Worm (Caenorhabditis elegans) whole organism, dauer: Measurements from ENCODE around the gene Y62H9A.10.

Experiments
- unc-62 ChIP-seq: sonication (generic microtip); optimal IDR thresholded peaks from 2 replicates; lab custom pipeline; 2017; ENCODE audit warnings: missing biosample characterization, missing genetic modification reagents, missing genetic modification characterization

Y62H9A.10 gene

DNA sequence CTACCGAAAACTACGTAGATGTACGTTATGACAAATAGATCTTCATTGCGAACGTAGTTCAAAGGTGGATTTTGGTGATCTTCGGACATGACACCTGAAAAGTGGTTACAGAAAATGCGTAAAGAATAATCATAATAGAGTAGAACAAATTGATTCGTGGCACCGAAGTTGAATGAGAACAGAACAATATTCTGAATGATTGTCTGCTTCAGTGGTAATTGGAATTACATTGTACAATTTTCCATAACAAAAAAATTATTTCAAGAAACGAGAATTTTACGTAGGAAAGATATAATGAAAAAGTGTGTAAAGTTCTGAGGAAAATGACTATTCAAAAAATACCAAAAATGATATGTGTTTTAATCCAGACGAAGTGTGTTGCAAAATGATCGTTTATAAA, at the start of gene Y62H9A.10:
Y62H9A.10 (minus strand) TSS at position 101 of the 400 bp plus-strand sequence.
- TF ChIP-seq unc-62 (GFP tag; lab: Kevin White, UChicago): no peak

ce11 chrX:11952129-11952528, 49.6 kb upstream of the Y62H9A.10 start:
- TF ChIP-seq unc-62 (GFP tag; lab: Kevin White, UChicago): no peak

DNA sequence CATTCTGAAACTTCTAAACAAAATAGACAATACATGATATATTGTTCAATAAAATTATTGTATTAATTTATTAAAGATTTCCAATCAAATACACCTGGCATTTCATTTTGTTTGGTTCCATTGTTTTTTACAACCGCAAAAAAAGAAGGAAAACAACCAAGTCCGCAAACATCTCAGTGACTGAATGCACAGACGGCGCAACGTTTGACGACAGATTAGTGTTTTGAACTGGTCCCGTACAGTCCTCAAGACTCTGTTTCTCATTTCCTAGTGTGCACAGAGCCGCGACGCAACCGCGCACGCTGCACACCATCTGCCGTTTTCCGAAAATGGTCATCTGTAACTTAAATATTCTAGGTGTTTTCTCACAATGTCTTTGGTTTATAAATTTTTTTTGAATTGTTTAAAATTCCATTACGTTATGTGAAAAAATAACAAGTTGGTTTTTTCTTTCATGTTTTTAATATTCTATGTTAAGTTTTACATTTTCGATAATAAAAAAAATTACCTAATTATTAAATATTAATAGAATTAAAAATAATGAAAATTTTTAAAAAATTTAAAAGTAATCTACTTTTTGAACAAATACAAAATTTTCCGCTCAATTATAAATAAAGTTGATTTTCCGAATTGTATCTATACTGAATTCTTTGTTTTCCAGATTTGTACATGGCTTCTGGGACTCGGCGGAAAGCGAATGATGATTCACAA, 45.8 kb upstream of the Y62H9A.10 start, which contains the start of gene lsd-1:
lsd-1 (plus strand) TSS at position 661 of the 711 bp plus-strand sequence.
- TF ChIP-seq unc-62 (GFP tag; lab: Kevin White, UChicago): no peak

- no peak for TF ChIP-seq unc-62 (GFP tag; lab: Kevin White, UChicago)
These were observed 44.4 kb upstream of the Y62H9A.10 start, which contains the start of gene nfya-1 for ce11 chrX:11946788-11947463. Gene nfya-1, minus strand, starts transcription at chrX:11946838.

DNA sequence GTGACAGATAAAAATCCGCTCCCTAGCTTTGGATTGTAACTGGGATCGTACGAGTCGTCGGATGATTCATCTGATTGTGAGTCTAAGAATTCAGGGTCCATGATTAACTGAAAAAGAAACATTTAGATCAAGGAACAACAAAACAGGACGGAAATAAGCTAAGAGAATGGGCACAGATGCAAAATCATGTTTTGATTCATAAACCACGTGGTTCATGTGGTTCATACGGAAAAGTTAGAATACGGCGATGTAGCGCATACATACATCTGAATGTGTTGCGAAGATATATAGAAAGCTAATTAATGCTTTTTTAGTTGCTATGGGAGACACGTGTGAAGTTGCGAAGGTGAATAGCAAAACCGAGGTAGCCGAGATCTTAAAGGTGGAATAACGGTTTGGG, 39.4 kb upstream of the Y62H9A.10 start, which contains the start of gene F55G7.3:
F55G7.3 (minus strand) TSS at position 101 of the 400 bp plus-strand sequence.
- TF ChIP-seq unc-62 (GFP tag; lab: Kevin White, UChicago): no peak

ce11 chrX:11938826-11939225, 36.3 kb upstream of the Y62H9A.10 start, which contains the start of gene F55G7.5:
Gene F55G7.5, minus strand, starts transcription at chrX:11938926.
- TF ChIP-seq unc-62 (GFP tag; lab: Kevin White, UChicago): no peak

DNA sequence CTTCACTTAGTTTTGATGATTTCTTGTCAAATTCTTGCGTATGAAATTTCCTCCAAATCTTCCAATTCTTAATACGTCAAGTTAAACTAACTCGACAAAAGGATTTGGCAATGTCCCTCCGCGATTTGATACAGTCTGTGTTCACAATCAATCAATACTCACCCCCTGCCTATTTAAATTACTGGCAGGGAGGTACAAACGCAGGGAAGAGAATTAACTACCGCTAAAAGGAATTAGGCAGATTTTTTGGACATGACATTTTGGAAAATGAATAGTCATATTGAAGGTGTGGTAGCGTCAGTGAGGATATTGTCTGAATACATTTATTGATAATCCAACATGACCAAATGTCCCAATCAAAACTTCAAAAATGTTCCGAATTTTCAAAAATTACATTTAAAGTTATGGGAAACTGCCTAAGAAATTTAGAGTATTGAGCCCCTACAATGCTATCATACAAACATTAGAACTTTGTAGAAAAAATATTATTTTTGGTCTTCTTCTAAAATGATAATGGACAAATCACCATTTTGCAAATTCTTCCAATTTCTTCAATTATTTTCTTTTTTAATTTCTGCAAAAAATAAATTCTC, 34.9 kb upstream of the Y62H9A.10 start:
- peak; percentile 32 for TF ChIP-seq unc-62 (GFP tag; lab: Kevin White, UChicago)

DNA sequence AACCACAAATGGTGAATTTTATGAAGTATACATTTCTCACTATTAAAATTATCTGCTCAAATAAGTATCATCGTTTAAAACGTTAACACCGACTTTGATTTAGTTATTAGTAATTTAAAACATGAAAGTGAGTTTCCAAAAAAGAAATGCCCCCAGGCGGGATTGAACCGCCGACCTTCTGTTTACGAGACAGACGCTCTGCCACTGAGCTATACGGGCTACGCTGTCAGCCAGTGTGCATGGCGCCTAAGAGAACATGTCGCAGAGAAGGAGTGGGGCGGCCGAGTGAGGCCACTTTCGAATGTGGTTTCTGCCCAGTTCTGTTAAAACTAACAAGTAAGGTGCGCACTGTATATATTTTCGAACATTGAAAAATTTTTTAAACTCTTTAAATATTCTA, 32.4 kb upstream of the Y62H9A.10 start:
- no peak for TF ChIP-seq unc-62 (GFP tag; lab: Kevin White, UChicago)

- no peak for TF ChIP-seq unc-62 (GFP tag; lab: Kevin White, UChicago)
These were observed 31.0 kb upstream of the Y62H9A.10 start for ce11 chrX:11933547-11933946.

- no peak for TF ChIP-seq unc-62 (GFP tag; lab: Kevin White, UChicago)
These were observed 29.0 kb upstream of the Y62H9A.10 start, which contains the start of gene dot-1.4 for ce11 chrX:11931559-11931958. Gene dot-1.4, minus strand, starts transcription at chrX:11931659.

ce11 chrX:11927585-11927984, 25.0 kb upstream of the Y62H9A.10 start, which contains the start of gene F55G7.4:
Gene F55G7.4, plus strand, starts transcription at chrX:11927885.
- no peak for TF ChIP-seq unc-62 (GFP tag; lab: Kevin White, UChicago)

DNA sequence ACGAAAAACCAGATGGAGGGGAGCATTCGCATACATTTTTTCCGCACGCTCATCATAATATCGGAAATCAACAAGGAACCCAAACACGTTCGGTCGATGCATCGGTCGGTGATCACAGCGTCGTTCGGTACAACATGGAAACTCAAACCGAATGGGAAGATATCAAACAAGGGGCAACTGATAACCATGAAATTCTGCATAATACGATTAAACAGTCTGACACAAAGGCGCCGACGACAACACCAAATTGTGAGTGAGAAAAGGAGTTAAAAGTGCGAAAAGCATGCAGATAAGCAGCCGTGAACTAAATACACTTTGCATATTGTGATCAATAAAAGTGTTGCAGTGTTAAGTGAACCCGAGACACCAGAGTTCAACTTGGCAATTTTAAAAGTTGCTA, 22.7 kb upstream of the Y62H9A.10 start:
- no peak for TF ChIP-seq unc-62 (GFP tag; lab: Kevin White, UChicago)

DNA sequence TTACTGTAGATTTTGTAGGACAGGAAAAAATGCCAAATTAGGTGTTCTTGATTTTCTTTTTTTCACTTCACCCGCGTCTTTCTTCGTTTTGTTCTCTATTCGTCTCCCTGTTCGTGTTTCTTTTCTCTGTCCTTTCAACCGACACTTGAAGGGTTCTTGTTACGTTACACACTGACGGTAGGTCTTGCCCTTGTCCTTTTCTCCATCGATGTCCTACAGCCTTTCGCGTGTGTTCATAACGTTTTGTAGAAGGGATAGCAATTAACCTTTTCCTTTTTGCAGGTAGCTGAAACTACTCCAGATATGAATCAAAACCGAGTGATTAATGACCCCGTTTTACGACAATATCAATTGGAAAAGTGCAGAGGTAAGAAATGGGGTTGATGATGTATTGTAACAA, 21.6 kb upstream of the Y62H9A.10 start, which contains the start of gene F55G7.1:
F55G7.1 (plus strand) TSS at position 276 of the 400 bp plus-strand sequence.
- no peak for TF ChIP-seq unc-62 (GFP tag; lab: Kevin White, UChicago)

DNA sequence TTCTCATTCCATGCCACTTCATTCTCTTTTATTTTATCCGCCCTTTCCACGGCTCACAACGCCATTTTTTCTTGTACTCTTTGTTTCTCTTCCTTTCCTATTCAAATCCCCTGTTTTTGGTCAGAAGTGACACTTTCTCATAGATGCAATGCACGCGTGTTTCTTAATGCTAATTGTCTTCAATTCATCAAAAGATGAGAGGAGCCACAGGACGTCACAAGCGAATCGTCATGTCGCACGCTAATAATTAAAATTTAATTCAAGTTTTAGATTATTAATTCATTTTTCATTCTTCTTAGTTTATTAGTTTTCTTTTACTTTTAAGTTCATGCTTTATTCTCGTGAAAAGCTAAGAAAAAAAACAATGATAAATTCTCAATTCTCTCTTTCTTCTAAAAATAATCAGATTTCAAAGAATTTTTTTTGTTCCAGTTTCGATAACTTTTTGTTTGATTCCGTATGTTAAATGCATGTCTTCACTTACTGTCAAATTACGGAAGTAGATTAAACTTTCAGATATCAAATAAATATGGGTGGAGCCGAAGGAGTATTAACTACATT, 18.2 kb upstream of the Y62H9A.10 start, which contains the start of gene Y62H9A.14:
Y62H9A.14 (plus strand) TSS at position 511 of the 561 bp plus-strand sequence.
- TF ChIP-seq unc-62 (GFP tag; lab: Kevin White, UChicago): no peak

DNA sequence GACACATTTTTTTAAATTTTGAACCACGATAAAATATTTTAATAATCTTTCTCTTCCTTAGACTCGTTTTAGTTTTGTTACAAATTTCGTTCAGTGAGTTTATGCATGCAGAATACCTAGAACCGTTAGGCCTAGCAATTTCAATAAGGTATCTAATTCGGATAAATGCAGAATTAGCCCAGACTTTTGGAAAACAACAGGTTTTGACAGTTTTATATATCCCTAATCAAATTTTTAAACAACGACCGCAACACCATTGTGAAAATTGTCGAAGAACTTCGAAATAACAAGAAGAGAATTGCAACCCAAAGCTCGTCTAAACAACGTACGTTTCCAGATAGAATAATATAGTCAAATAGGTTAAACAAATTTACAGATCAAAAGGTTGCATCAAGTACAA, 15.4 kb upstream of the Y62H9A.10 start, which contains the start of gene Y62H9A.16:
Y62H9A.16 (plus strand) TSS at position 301 of the 400 bp plus-strand sequence.
- TF ChIP-seq unc-62 (GFP tag; lab: Kevin White, UChicago): no peak
